Worm (Caenorhabditis elegans) whole organism, L3 larva: ENCODE results near the gene his-3.

Source experiments
- R02D3.7 ChIP-seq: fragments of 150-350 bp; optimal IDR thresholded peaks from 2 replicates; lab custom pipeline; 2014; ENCODE audit warnings: missing biosample characterization, missing genetic modification characterization
- ZK546.5 ChIP-seq: sonication (generic microtip); optimal IDR thresholded peaks from 2 replicates; lab custom pipeline; 2017; ENCODE audit warnings: missing biosample characterization, missing genetic modification characterization
- ceh-16 ChIP-seq: sonication (generic microtip); optimal IDR thresholded peaks from 2 replicates; lab custom pipeline; 2017; ENCODE audit warnings: missing biosample characterization, missing genetic modification characterization
- ceh-28 ChIP-seq: fragments of 150-350 bp; optimal IDR thresholded peaks from 2 replicates; lab custom pipeline; 2014; ENCODE audit warnings: missing biosample characterization, missing genetic modification reagents, missing genetic modification characterization
- ceh-9 ChIP-seq: sonication (generic microtip); optimal IDR thresholded peaks from 2 replicates; lab custom pipeline; 2018; ENCODE audit warnings: missing biosample characterization, missing genetic modification characterization
- daf-12 ChIP-seq: fragments of 150-350 bp; optimal IDR thresholded peaks from 2 replicates; lab custom pipeline; 2014; ENCODE audit warnings: missing biosample characterization, missing genetic modification reagents, missing genetic modification characterization
- egl-5 ChIP-seq: fragments of 150-350 bp; optimal IDR thresholded peaks from 2 replicates; lab custom pipeline; 2017; ENCODE audit warnings: missing biosample characterization, missing genetic modification reagents, missing genetic modification characterization, inconsistent platforms
- elt-1 ChIP-seq: fragments of 150-350 bp; optimal IDR thresholded peaks from 2 replicates; lab custom pipeline; 2014; ENCODE audit warnings: missing biosample characterization, missing genetic modification characterization
- elt-2 ChIP-seq: sonication (generic microtip); optimal IDR thresholded peaks from 2 replicates; lab custom pipeline; 2016; ENCODE audit warnings: missing genetic modification reagents, mild to moderate bottlenecking, missing genetic modification characterization, missing compliant biosample characterization
- elt-3 ChIP-seq, 3 experiments: fragments of 150-350 bp in 1 of 3; sonication (generic microtip) in 2 of 3; optimal IDR thresholded peaks; 2 replicates in 2 of 3; 4 replicates in 1 of 3; lab custom pipeline; 2014 to 2017; ENCODE audit warnings: missing biosample characterization in 3 of 3, missing genetic modification characterization in 3 of 3
- eor-1 ChIP-seq, 2 experiments: fragments of 150-350 bp; optimal IDR thresholded peaks; 2 replicates each; lab custom pipeline; 2014 to 2018; ENCODE audit warnings: missing biosample characterization in 2 of 2, missing genetic modification characterization in 2 of 2
- fkh-2 ChIP-seq: fragments of 150-350 bp; optimal IDR thresholded peaks from 2 replicates; lab custom pipeline; 2014; ENCODE audit warnings: missing biosample characterization, missing genetic modification reagents, missing genetic modification characterization
- fos-1 ChIP-seq: fragments of 150-350 bp; optimal IDR thresholded peaks from 2 replicates; lab custom pipeline; 2014; ENCODE audit warnings: missing biosample characterization, missing genetic modification characterization
- hmg-11 ChIP-seq: sonication (generic microtip); optimal IDR thresholded peaks from 2 replicates; lab custom pipeline; 2016; ENCODE audit warnings: missing genetic modification characterization, missing compliant biosample characterization
- jun-1 ChIP-seq: fragments of 150-350 bp; optimal IDR thresholded peaks from 2 replicates; lab custom pipeline; 2014; ENCODE audit warnings: missing biosample characterization, missing genetic modification reagents, missing genetic modification characterization
- lin-15B ChIP-seq: fragments of 150-350 bp; optimal IDR thresholded peaks from 2 replicates; lab custom pipeline; 2014; ENCODE audit warnings: missing biosample characterization, missing genetic modification characterization
- lin-39 ChIP-seq: fragments of 150-350 bp; optimal IDR thresholded peaks from 2 replicates; lab custom pipeline; 2018; ENCODE audit warnings: missing biosample characterization, missing genetic modification reagents, missing genetic modification characterization
- lsy-12 ChIP-seq: sonication (generic microtip); optimal IDR thresholded peaks from 2 replicates; lab custom pipeline; 2016; ENCODE audit warnings: mild to moderate bottlenecking, missing genetic modification characterization, missing compliant biosample characterization
- mdl-1 ChIP-seq: fragments of 150-350 bp; optimal IDR thresholded peaks from 2 replicates; lab custom pipeline; 2014; ENCODE audit warnings: missing biosample characterization, missing genetic modification characterization
- mml-1 ChIP-seq: fragments of 150-350 bp; sonication (generic microtip); optimal IDR thresholded peaks from 3 replicates; lab custom pipeline; 2014; ENCODE audit warnings: missing biosample characterization, missing genetic modification characterization
- nfya-1 ChIP-seq: sonication (generic microtip); optimal IDR thresholded peaks from 2 replicates; lab custom pipeline; 2017; ENCODE audit warnings: missing genetic modification characterization, mild to moderate bottlenecking, missing compliant biosample characterization, antibody characterized with exemption, moderate library complexity; ENCODE audit not compliant: insufficient read depth
- nhr-11 ChIP-seq: fragments of 150-350 bp; optimal IDR thresholded peaks from 2 replicates; lab custom pipeline; 2014; ENCODE audit warnings: missing biosample characterization, missing genetic modification characterization
- nhr-12 ChIP-seq: fragments of 150-350 bp; optimal IDR thresholded peaks from 2 replicates; lab custom pipeline; 2014; ENCODE audit warnings: missing biosample characterization, missing genetic modification characterization
- nhr-23 ChIP-seq: fragments of 150-350 bp; optimal IDR thresholded peaks from 2 replicates; lab custom pipeline; 2014; ENCODE audit warnings: missing biosample characterization, missing genetic modification reagents, missing genetic modification characterization
- nhr-25 ChIP-seq: sonication (generic microtip); optimal IDR thresholded peaks from 2 replicates; lab custom pipeline; 2017; ENCODE audit warnings: missing biosample characterization, missing genetic modification characterization
- nhr-43 ChIP-seq: sonication (generic microtip); optimal IDR thresholded peaks from 2 replicates; lab custom pipeline; 2016; ENCODE audit warnings: mild to moderate bottlenecking, missing genetic modification characterization, missing compliant biosample characterization; ENCODE audit not compliant: poor library complexity, severe bottlenecking
- pha-4 ChIP-seq: fragments of 150-350 bp; optimal IDR thresholded peaks from 2 replicates; lab custom pipeline; 2014; ENCODE audit warnings: missing biosample characterization, missing genetic modification reagents, missing genetic modification characterization
- pqm-1 ChIP-seq: fragments of 150-350 bp; optimal IDR thresholded peaks from 2 replicates; lab custom pipeline; 2017; ENCODE audit warnings: missing biosample characterization, missing genetic modification characterization, inconsistent platforms
- skn-1 ChIP-seq: fragments of 150-350 bp; optimal IDR thresholded peaks from 2 replicates; lab custom pipeline; 2014; ENCODE audit warnings: missing biosample characterization, missing genetic modification characterization
- snpc-4 ChIP-seq: fragments of 150-350 bp; optimal IDR thresholded peaks from 2 replicates; lab custom pipeline; 2014; ENCODE audit warnings: missing biosample characterization, missing genetic modification characterization
- tbx-2 ChIP-seq: sonication (generic microtip); optimal IDR thresholded peaks from 2 replicates; lab custom pipeline; 2016; ENCODE audit warnings: mild to moderate bottlenecking, missing genetic modification characterization, missing compliant biosample characterization
- unc-39 ChIP-seq: sonication (generic microtip); optimal IDR thresholded peaks from 4 replicates; lab custom pipeline; 2017; ENCODE audit warnings: missing biosample characterization, missing genetic modification characterization
- zag-1 ChIP-seq: fragments of 150-350 bp; optimal IDR thresholded peaks from 2 replicates; lab custom pipeline; 2014; ENCODE audit warnings: missing biosample characterization, missing genetic modification characterization
- ztf-11 ChIP-seq: fragments of 150-350 bp; optimal IDR thresholded peaks from 2 replicates; lab custom pipeline; 2014; ENCODE audit warnings: missing biosample characterization, missing genetic modification characterization
- ztf-4 ChIP-seq: fragments of 150-350 bp; optimal IDR thresholded peaks from 2 replicates; lab custom pipeline; 2014; ENCODE audit warnings: missing biosample characterization, missing genetic modification characterization

The his-3 gene

DNA sequence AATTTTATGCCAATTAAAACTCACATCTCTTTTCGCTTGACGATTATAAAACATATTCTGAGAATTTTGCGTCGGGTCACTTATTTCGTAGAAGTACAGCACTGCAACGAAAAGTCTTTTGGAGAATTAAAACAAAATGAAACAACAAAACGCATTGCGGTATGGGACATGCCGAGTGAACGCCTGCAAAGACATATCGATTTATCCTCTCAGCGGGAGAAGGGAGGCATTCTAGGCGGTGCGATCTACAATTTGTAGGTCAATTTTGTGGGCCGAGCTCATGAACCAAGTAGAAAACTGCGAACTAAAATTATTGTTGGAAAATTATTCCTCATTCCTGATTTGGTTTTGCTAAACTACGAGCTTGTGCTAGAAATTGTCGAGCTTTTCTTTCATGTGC, 12.8 kb downstream of the his-3 start, which contains the start of gene F14H3.3:
F14H3.3 (minus strand) TSS at position 101 of the 400 bp plus-strand sequence.
- TF ChIP-seq eor-1 (tag; optimal IDR thresholded peaks at IDR 0.05; lab: Kevin White, UChicago) (no peak), unc-39 (tag; lab: Kevin White, UChicago) (no peak), nhr-12 (tag; lab: Kevin White, UChicago) (no peak), hmg-11 (no peak), skn-1 (no peak), ceh-28 (tag; lab: Kevin White, UChicago) (no peak), ceh-9 (tag; lab: Kevin White, UChicago) (no peak), daf-12 (no peak), pha-4 (tag; lab: Kevin White, UChicago) (no peak), nhr-43 (no peak), fkh-2 (tag; lab: Kevin White, UChicago) (no peak), pqm-1 (tag; lab: Kevin White, UChicago) (no peak)

DNA sequence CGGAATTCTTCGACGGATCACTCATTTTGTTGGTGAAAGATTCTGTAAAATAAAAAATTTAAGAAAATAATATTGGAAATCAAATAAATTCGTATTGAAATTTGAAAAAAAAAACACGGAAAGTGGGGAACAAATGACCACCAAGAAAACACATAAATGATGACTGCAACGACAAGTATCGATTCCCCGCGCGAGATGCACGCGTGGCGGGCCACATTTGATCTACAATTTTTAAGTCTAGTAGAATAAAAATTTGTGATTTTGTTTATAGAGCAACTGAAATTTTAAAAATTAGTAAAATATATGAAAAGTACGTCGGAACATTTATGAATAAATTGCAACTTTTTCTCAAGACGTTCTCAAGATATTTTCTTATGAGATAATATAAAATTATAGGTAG, 14.4 kb downstream of the his-3 start, which contains the start of gene F14H3.4:
F14H3.4 (minus strand) TSS at position 42 of the 400 bp plus-strand sequence.
- TF ChIP-seq hmg-11 (no peak), ZK546.5 (tag; lab: Kevin White, UChicago) (no peak), egl-5 (tag; lab: Kevin White, UChicago) (no peak), nhr-25 (tag; lab: Kevin White, UChicago) (no peak), tbx-2 (tag; lab: Kevin White, UChicago) (no peak), fos-1 (no peak), R02D3.7 (tag; lab: Kevin White, UChicago) (no peak), lin-39 (tag; lab: Kevin White, UChicago) (no peak), mml-1 (tag; lab: Kevin White, UChicago) (no peak), nhr-11 (tag; lab: Kevin White, UChicago) (no peak), mdl-1 (no peak), ztf-11 (tag; lab: Kevin White, UChicago) (no peak), eor-1 (tag; optimal IDR thresholded peaks at IDR 0.05; lab: Kevin White, UChicago) (no peak), elt-1 (no peak), skn-1 (no peak), unc-39 (tag; lab: Kevin White, UChicago) (no peak), ceh-28 (tag; lab: Kevin White, UChicago) (no peak), nfya-1 (tag; lab: Kevin White, UChicago) (no peak)

DNA sequence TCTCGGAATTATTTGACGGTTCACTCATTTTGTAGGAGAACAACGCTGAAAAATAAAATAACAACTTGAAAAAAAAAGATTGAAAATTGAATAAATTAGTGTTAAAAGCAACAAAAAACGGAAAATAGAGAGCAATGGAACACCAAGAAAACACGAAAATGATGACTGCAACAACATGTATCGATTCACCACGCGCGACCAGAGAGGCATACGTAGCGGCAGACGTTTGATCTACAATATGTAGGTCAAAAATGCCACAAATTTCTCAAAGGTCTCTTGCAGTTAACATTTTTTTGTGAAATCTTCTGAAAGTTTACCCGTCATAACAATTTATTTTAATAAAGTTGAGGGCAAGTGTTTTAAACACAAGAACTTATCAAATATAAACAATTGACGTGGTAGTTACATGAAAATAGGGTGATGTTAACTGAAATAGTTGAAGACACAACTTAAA, 16.4 kb downstream of the his-3 start, which contains the start of gene F14H3.5:
F14H3.5 (minus strand) TSS at position 51 of the 454 bp plus-strand sequence.
- TF ChIP-seq nfya-1 (tag; lab: Kevin White, UChicago) (no peak), fos-1 (no peak), snpc-4 (tag; lab: Kevin White, UChicago) (no peak), lsy-12 (tag; lab: Kevin White, UChicago) (no peak), pha-4 (tag; lab: Kevin White, UChicago) (no peak), ztf-11 (tag; lab: Kevin White, UChicago) (no peak), nhr-11 (tag; lab: Kevin White, UChicago) (no peak), ceh-28 (tag; lab: Kevin White, UChicago) (no peak), unc-39 (tag; lab: Kevin White, UChicago) (no peak), lin-15B (no peak)

DNA sequence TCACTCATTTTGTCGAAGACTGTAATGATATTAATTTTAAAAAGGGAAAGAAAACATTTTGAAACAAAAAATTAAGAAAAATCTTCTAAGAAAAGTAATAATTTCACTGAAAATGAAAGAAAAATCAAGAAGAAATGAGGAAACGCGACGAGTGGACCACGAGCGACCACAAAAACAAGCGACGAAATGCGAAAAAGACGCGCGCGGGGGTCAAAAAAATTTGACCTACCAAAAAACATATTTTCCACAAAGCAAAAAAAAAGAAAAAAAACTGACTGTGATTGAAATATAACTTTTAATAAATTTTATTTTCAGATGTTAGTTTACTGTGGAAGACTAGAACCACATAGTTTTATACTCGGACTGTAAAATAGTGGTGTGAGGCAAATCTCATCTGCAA, 18.3 kb downstream of the his-3 start, which contains the start of gene F14H3.6:
F14H3.6 (minus strand) TSS at position 22 of the 400 bp plus-strand sequence.
- no peak for TF ChIP-seq ceh-16 (tag; lab: Kevin White, UChicago)
- no peak for TF ChIP-seq unc-39 (tag; lab: Kevin White, UChicago)
- TF ChIP-seq ceh-28 (tag; lab: Kevin White, UChicago): no peak
- no peak for TF ChIP-seq nhr-12 (tag; lab: Kevin White, UChicago)
- TF ChIP-seq nfya-1 (tag; lab: Kevin White, UChicago): no peak
- TF ChIP-seq nhr-43: no peak
- no peak for TF ChIP-seq elt-2
- no peak for TF ChIP-seq R02D3.7 (tag; lab: Kevin White, UChicago)
- no peak for TF ChIP-seq hmg-11
- no peak for TF ChIP-seq lin-39 (tag; lab: Kevin White, UChicago)
- TF ChIP-seq zag-1 (tag; lab: Kevin White, UChicago): no peak
- TF ChIP-seq jun-1 (tag; lab: Kevin White, UChicago): no peak
- TF ChIP-seq nhr-23: no peak
- TF ChIP-seq ztf-4: no peak
- no peak for TF ChIP-seq elt-3 (tag; optimal IDR thresholded peaks at IDR 0.05; lab: Kevin White, UChicago)
- TF ChIP-seq skn-1: no peak
